Fruit fly (Drosophila melanogaster) whole organism, embryonic: ENCODE results near the gene COX7AL2.

Source experiments
- Abd-B ChIP-seq: fragments of 200-800 bp; sonication (Bioruptor generic); optimal IDR thresholded peaks from 2 replicates; lab custom pipeline; 2018; ENCODE audit warnings: missing biosample characterization, mild to moderate bottlenecking, missing genetic modification characterization, moderate library complexity
- Asciz ChIP-seq: fragments of 200-800 bp; sonication (Bioruptor generic); optimal IDR thresholded peaks from 2 replicates; lab custom pipeline; 2017; ENCODE audit warnings: missing biosample characterization, mild to moderate bottlenecking, missing genetic modification characterization, missing genetic modification reagents
- Bteb2 ChIP-seq: fragments of 200-800 bp; sonication (Bioruptor generic); optimal IDR thresholded peaks from 2 replicates; lab custom pipeline; 2016; ENCODE audit warnings: missing biosample characterization, missing genetic modification characterization
- C15 ChIP-seq: fragments of 200-800 bp; sonication (Bioruptor generic); IDR thresholded peaks from 3 replicates; pipeline ENCODE4 v1.3.6; 2022; ENCODE audit warnings: missing biosample characterization, missing genetic modification characterization
- CG10321 ChIP-seq: fragments of 200-800 bp; sonication (Bioruptor generic); IDR thresholded peaks from 2 replicates; pipeline ENCODE4 v1.3.6; 2022; ENCODE audit warnings: missing biosample characterization, missing genetic modification characterization
- CG10959 ChIP-seq: fragments of 200-800 bp; sonication (Bioruptor generic); IDR thresholded peaks from 2 replicates; pipeline ENCODE4 v1.3.6; 2022; ENCODE audit warnings: missing biosample characterization, missing genetic modification characterization
- CG12391 ChIP-seq: fragments of 200-800 bp; sonication (Bioruptor generic); optimal IDR thresholded peaks from 3 replicates; lab custom pipeline; 2018; ENCODE audit warnings: missing biosample characterization, mild to moderate bottlenecking, missing genetic modification characterization, moderate library complexity
- CG13123 ChIP-seq: fragments of 200-800 bp; sonication (Bioruptor generic); optimal IDR thresholded peaks from 2 replicates; lab custom pipeline; 2016; ENCODE audit warnings: missing biosample characterization, missing genetic modification characterization
- CG13894 ChIP-seq: fragments of 200-800 bp; sonication (Bioruptor generic); optimal IDR thresholded peaks from 3 replicates; lab custom pipeline; 2018; ENCODE audit warnings: missing biosample characterization, mild to moderate bottlenecking, missing genetic modification characterization, moderate library complexity
- CG14860 ChIP-seq: fragments of 200-800 bp; sonication (Bioruptor generic); IDR thresholded peaks from 3 replicates; pipeline ENCODE4 v1.3.6; 2022; ENCODE audit warnings: missing biosample characterization, missing genetic modification characterization; ENCODE audit not compliant: partially characterized antibody
- CG17359 ChIP-seq: fragments of 200-800 bp; sonication (Bioruptor generic); optimal IDR thresholded peaks from 3 replicates; lab custom pipeline; 2018; ENCODE audit warnings: missing biosample characterization, mild to moderate bottlenecking, missing genetic modification characterization, moderate library complexity
- CG17568 ChIP-seq: fragments of 200-800 bp; sonication (Bioruptor generic); optimal IDR thresholded peaks from 2 replicates; lab custom pipeline; 2018; ENCODE audit warnings: missing biosample characterization, mild to moderate bottlenecking, missing genetic modification characterization, moderate library complexity
- CG18262 ChIP-seq: fragments of 200-800 bp; optimal IDR thresholded peaks from 3 replicates; lab custom pipeline; 2019; ENCODE audit warnings: missing biosample characterization, mild to moderate bottlenecking, missing genetic modification characterization, moderate library complexity
- CG18619 ChIP-seq: fragments of 200-800 bp; sonication (Bioruptor generic); optimal IDR thresholded peaks from 3 replicates; lab custom pipeline; 2017; ENCODE audit warnings: missing biosample characterization, mild to moderate bottlenecking, missing genetic modification characterization
- CG31441 ChIP-seq: fragments of 200-800 bp; sonication (Bioruptor generic); IDR thresholded peaks from 2 replicates; pipeline ENCODE4 v1.3.6; 2022; ENCODE audit warnings: missing biosample characterization, missing genetic modification characterization
- CG33213 ChIP-seq: fragments of 200-800 bp; sonication (Bioruptor generic); optimal IDR thresholded peaks from 3 replicates; lab custom pipeline; 2016; ENCODE audit warnings: missing biosample characterization, missing genetic modification characterization
- CG42726 ChIP-seq: fragments of 200-800 bp; sonication (Bioruptor generic); IDR thresholded peaks from 2 replicates; pipeline ENCODE4 v1.3.6; 2022; ENCODE audit warnings: missing biosample characterization, missing genetic modification characterization; ENCODE audit not compliant: partially characterized antibody
- CG4424 ChIP-seq: fragments of 200-800 bp; sonication (Bioruptor generic); optimal IDR thresholded peaks from 3 replicates; lab custom pipeline; 2016; ENCODE audit warnings: missing biosample characterization, missing genetic modification characterization
- CG4707 ChIP-seq: fragments of 200-800 bp; sonication (Bioruptor generic); optimal IDR thresholded peaks from 2 replicates; lab custom pipeline; 2018; ENCODE audit warnings: missing biosample characterization, mild to moderate bottlenecking, missing genetic modification characterization, moderate library complexity
- CG6254 ChIP-seq: fragments of 200-800 bp; sonication (Bioruptor generic); optimal IDR thresholded peaks from 3 replicates; lab custom pipeline; 2017; ENCODE audit warnings: mild to moderate bottlenecking, missing biosample characterization, missing genetic modification reagents, missing genetic modification characterization
- CG6272 ChIP-seq: fragments of 200-800 bp; sonication (Bioruptor generic); IDR thresholded peaks from 2 replicates; pipeline ENCODE4 v1.3.6; 2022; ENCODE audit warnings: missing biosample characterization, missing genetic modification characterization
- CG6765 ChIP-seq: fragments of 200-800 bp; sonication (Bioruptor generic); optimal IDR thresholded peaks from 3 replicates; lab custom pipeline; 2017; ENCODE audit warnings: missing biosample characterization, mild to moderate bottlenecking, missing genetic modification characterization
- CG6791 ChIP-seq: fragments of 200-800 bp; sonication (Bioruptor generic); IDR thresholded peaks from 3 replicates; pipeline ENCODE4 v1.3.6; 2022; ENCODE audit warnings: missing biosample characterization, missing genetic modification characterization; ENCODE audit not compliant: partially characterized antibody
- CG6813 ChIP-seq: fragments of 200-800 bp; sonication (Bioruptor generic); optimal IDR thresholded peaks from 2 replicates; lab custom pipeline; 2017; ENCODE audit warnings: missing biosample characterization, missing genetic modification characterization, mild to moderate bottlenecking, moderate library complexity, missing genetic modification reagents
- CG9609 ChIP-seq: fragments of 200-800 bp; sonication (Bioruptor generic); optimal IDR thresholded peaks from 3 replicates; lab custom pipeline; 2016; ENCODE audit warnings: missing biosample characterization, missing genetic modification characterization
- CG9797 ChIP-seq: fragments of 200-800 bp; sonication (Bioruptor generic); optimal IDR thresholded peaks from 3 replicates; lab custom pipeline; 2018; ENCODE audit warnings: missing biosample characterization, mild to moderate bottlenecking, missing genetic modification characterization
- CTCF ChIP-seq: fragments of 200-800 bp; sonication (Bioruptor generic); optimal IDR thresholded peaks from 2 replicates; lab custom pipeline; 2017; ENCODE audit warnings: missing biosample characterization, mild to moderate bottlenecking, missing genetic modification characterization, moderate library complexity
- Chrac-16 ChIP-seq: fragments of 200-800 bp; sonication (Bioruptor generic); optimal IDR thresholded peaks from 3 replicates; lab custom pipeline; 2016; ENCODE audit warnings: missing biosample characterization, missing genetic modification characterization
- Dp ChIP-seq: fragments of 200-800 bp; sonication (Bioruptor generic); optimal IDR thresholded peaks from 2 replicates; lab custom pipeline; 2018; ENCODE audit warnings: missing biosample characterization, mild to moderate bottlenecking, missing genetic modification characterization, moderate library complexity
- HLH54F ChIP-seq: fragments of 200-800 bp; sonication (Bioruptor generic); optimal IDR thresholded peaks from 3 replicates; lab custom pipeline; 2016; ENCODE audit warnings: missing biosample characterization, missing genetic modification characterization
- Lhr ChIP-seq: fragments of 200-800 bp; sonication (Bioruptor generic); optimal IDR thresholded peaks from 3 replicates; lab custom pipeline; 2017; ENCODE audit warnings: mild to moderate bottlenecking, missing biosample characterization, missing genetic modification reagents, missing genetic modification characterization
- Mrtf ChIP-seq: fragments of 200-800 bp; sonication (Bioruptor generic); IDR thresholded peaks from 3 replicates; pipeline ENCODE4 v1.3.6; 2022; ENCODE audit warnings: missing biosample characterization, missing genetic modification characterization
- Oli ChIP-seq: fragments of 200-800 bp; sonication (Bioruptor generic); optimal IDR thresholded peaks from 2 replicates; lab custom pipeline; 2018; ENCODE audit warnings: missing biosample characterization, mild to moderate bottlenecking, missing genetic modification characterization, moderate library complexity
- Opbp ChIP-seq: fragments of 200-800 bp; sonication (Bioruptor generic); IDR thresholded peaks from 3 replicates; pipeline ENCODE4 v1.3.6; 2022; ENCODE audit warnings: missing biosample characterization, missing genetic modification characterization; ENCODE audit not compliant: partially characterized antibody
- Side ChIP-seq: fragments of 200-800 bp; sonication (Bioruptor generic); optimal IDR thresholded peaks from 2 replicates; lab custom pipeline; 2016; ENCODE audit warnings: missing biosample characterization, missing genetic modification characterization
- aop ChIP-seq: fragments of 200-800 bp; sonication (Bioruptor generic); IDR thresholded peaks from 2 replicates; pipeline ENCODE4 v1.3.6; 2022; ENCODE audit warnings: missing biosample characterization, missing genetic modification characterization
- ato ChIP-seq: fragments of 200-800 bp; sonication (Bioruptor generic); IDR thresholded peaks from 2 replicates; pipeline ENCODE4 v1.3.6; 2022; ENCODE audit warnings: missing biosample characterization, missing genetic modification characterization; ENCODE audit not compliant: partially characterized antibody
- btn ChIP-seq: fragments of 200-800 bp; sonication (Bioruptor generic); optimal IDR thresholded peaks from 2 replicates; lab custom pipeline; 2016; ENCODE audit warnings: missing biosample characterization, missing genetic modification characterization
- ftz-f1 ChIP-seq: fragments of 200-800 bp; sonication (Bioruptor generic); optimal IDR thresholded peaks from 2 replicates; lab custom pipeline; 2016; ENCODE audit warnings: missing biosample characterization, missing genetic modification characterization
- grau ChIP-seq: fragments of 200-800 bp; optimal IDR thresholded peaks from 3 replicates; lab custom pipeline; 2019; ENCODE audit warnings: missing biosample characterization, mild to moderate bottlenecking, missing genetic modification characterization, moderate library complexity
- gsb-n ChIP-seq: fragments of 200-800 bp; sonication (Bioruptor generic); optimal IDR thresholded peaks from 3 replicates; lab custom pipeline; 2018; ENCODE audit warnings: missing biosample characterization, mild to moderate bottlenecking, missing genetic modification characterization
- gt ChIP-seq: fragments of 200-800 bp; sonication (Bioruptor generic); IDR thresholded peaks from 2 replicates; pipeline ENCODE4 v1.3.6; 2022; ENCODE audit warnings: missing biosample characterization, missing genetic modification characterization
- hb ChIP-seq: fragments of 200-800 bp; sonication (Bioruptor generic); IDR thresholded peaks from 3 replicates; pipeline ENCODE4 v1.3.6; 2022; ENCODE audit warnings: missing biosample characterization, missing genetic modification characterization; ENCODE audit not compliant: partially characterized antibody
- ind ChIP-seq: fragments of 200-800 bp; sonication (Bioruptor generic); optimal IDR thresholded peaks from 3 replicates; lab custom pipeline; 2016; ENCODE audit warnings: missing biosample characterization, missing genetic modification characterization
- inv ChIP-seq: fragments of 200-800 bp; sonication (Bioruptor generic); IDR thresholded peaks from 2 replicates; pipeline ENCODE4 v1.3.6; 2022; ENCODE audit warnings: missing biosample characterization, missing genetic modification characterization; ENCODE audit not compliant: partially characterized antibody
- jigr1 ChIP-seq: fragments of 200-800 bp; sonication (Bioruptor generic); IDR thresholded peaks from 3 replicates; pipeline ENCODE4 v1.3.6; 2022; ENCODE audit warnings: missing biosample characterization, missing genetic modification characterization
- slp2 ChIP-seq: fragments of 200-800 bp; sonication (Bioruptor generic); optimal IDR thresholded peaks from 2 replicates; lab custom pipeline; 2016; ENCODE audit warnings: missing biosample characterization, missing genetic modification characterization
- vfl ChIP-seq: fragments of 200-800 bp; sonication (Bioruptor generic); optimal IDR thresholded peaks from 2 replicates; lab custom pipeline; 2016; ENCODE audit warnings: missing biosample characterization, missing genetic modification characterization
- zfh2 ChIP-seq: fragments of 200-800 bp; sonication (Bioruptor generic); optimal IDR thresholded peaks from 2 replicates; lab custom pipeline; 2016; ENCODE audit warnings: missing biosample characterization, missing genetic modification characterization

The COX7AL2 gene

dm6 chr2L:2202853-2203717 is 5.4 kb upstream of the COX7AL2 start (continued):
- no peak for TF ChIP-seq CG9797 (GFP tag; lab: Kevin White, UChicago)
- no peak for TF ChIP-seq CG17359
- TF ChIP-seq HLH54F: no peak
- TF ChIP-seq C15 (GFP tag; lab: Robert Waterston, UW): no peak
- TF ChIP-seq CG6272 (GFP tag; lab: Robert Waterston, UW): 0 out of 2 replicates have a peak, but pooled peaks have one; percentile 20
- TF ChIP-seq Side: no peak
- no peak for TF ChIP-seq inv (GFP tag; lab: Robert Waterston, UW)
- TF ChIP-seq CG9609 (GFP tag; lab: Kevin White, UChicago): no peak
- TF ChIP-seq CG4424: no peak
- no peak for TF ChIP-seq jigr1 (GFP tag; lab: Robert Waterston, UW)
- no peak for TF ChIP-seq zfh2 (GFP tag; lab: Kevin White, UChicago)
- no peak for TF ChIP-seq ind (GFP tag; lab: Kevin White, UChicago)
- no peak for TF ChIP-seq CG6765 (GFP tag; lab: Kevin White, UChicago)
- peak; percentile 1 for TF ChIP-seq btn (GFP tag; lab: Kevin White, UChicago)
- TF ChIP-seq CG13894 (tag; lab: Kevin White, UChicago): peak; percentile 43
- TF ChIP-seq CG17568 (GFP tag; lab: Kevin White, UChicago): no peak
- TF ChIP-seq CG18262: no peak
- TF ChIP-seq CG10959: no peak
- TF ChIP-seq CTCF (GFP tag; lab: Kevin White, UChicago): no peak
- TF ChIP-seq CG10321 (GFP tag; lab: Robert Waterston, UW): peak; percentile 46; the same call in 1 of the 2 replicates
- no peak for TF ChIP-seq gt (GFP tag; lab: Robert Waterston, UW)
- no peak for TF ChIP-seq CG18619 (GFP tag; lab: Kevin White, UChicago)
- peak; percentile 13 for TF ChIP-seq grau (tag; lab: Kevin White, UChicago)
- TF ChIP-seq CG42726 (GFP tag; lab: Robert Waterston, UW): no peak
- TF ChIP-seq hb (GFP tag; lab: Robert Waterston, UW): no peak
- TF ChIP-seq ftz-f1 (GFP tag; lab: Kevin White, UChicago): peak; percentile 73
- no peak; the same call in 1 of the 2 replicates for TF ChIP-seq aop
- TF ChIP-seq Abd-B (GFP tag; lab: Kevin White, UChicago): peak; percentile 21
- TF ChIP-seq CG6791 (GFP tag; lab: Robert Waterston, UW): peak; percentile 50; the same call in 1 of the 3 replicates
- TF ChIP-seq Oli (tag; lab: Kevin White, UChicago): no peak
- TF ChIP-seq ato (GFP tag; lab: Robert Waterston, UW): no peak; the same call in 1 of the 2 replicates
- no peak for TF ChIP-seq Chrac-16 (GFP tag; lab: Kevin White, UChicago)
- TF ChIP-seq CG33213: no peak
- no peak for TF ChIP-seq Bteb2
- TF ChIP-seq CG13123 (GFP tag; lab: Kevin White, UChicago): no peak
- peak; percentile 31 for TF ChIP-seq CG6254 (GFP tag; lab: Kevin White, UChicago)
- no peak for TF ChIP-seq CG14860 (GFP tag; lab: Robert Waterston, UW)
- no peak for TF ChIP-seq CG4707
- TF ChIP-seq slp2 (GFP tag; lab: Kevin White, UChicago): no peak
- TF ChIP-seq Asciz (GFP tag; lab: Kevin White, UChicago): no peak
- TF ChIP-seq CG12391 (tag; lab: Kevin White, UChicago): no peak
- peak; percentile 16 for TF ChIP-seq Lhr
- TF ChIP-seq CG31441: no peak
- no peak for TF ChIP-seq CG6813 (GFP tag; lab: Kevin White, UChicago)
- TF ChIP-seq Mrtf (GFP tag; lab: Robert Waterston, UW): no peak
- TF ChIP-seq gsb-n: no peak
- no peak for TF ChIP-seq vfl (GFP tag; lab: Kevin White, UChicago)
- TF ChIP-seq Opbp (GFP tag; lab: Robert Waterston, UW): peak; percentile 64
- TF ChIP-seq Dp (GFP tag; lab: Kevin White, UChicago): no peak
